Worm (Caenorhabditis elegans): ENCODE data around the gene C29E4.11.
"Not testable (repeated sequence)": the region's sequence is repeated elsewhere in the genome, so short reads cannot be mapped to it uniquely, and the experiment has no call there.

The C29E4.11 gene

ce11 chrIII:7978289-7978688 lies 20.4 kb upstream of the C29E4.11 start:
- TF ChIP-seq med-1 (GFP tag; optimal IDR thresholded peaks at IDR 0.05; ENCODE audit: insufficient read depth) (no peak), flt-1 (GFP tag; IDR thresholded peaks at IDR 0.05) (no peak), ztf-23 (GFP tag; IDR thresholded peaks at IDR 0.05) (no peak), T22C8.4 (GFP tag; IDR thresholded peaks at IDR 0.05) (no peak), ztf-29 (GFP tag; IDR thresholded peaks at IDR 0.05) (no peak), cog-1 (tag; optimal IDR thresholded peaks at IDR 0.05) (no peak)

- no peak for TF ChIP-seq flt-1 (GFP tag; IDR thresholded peaks at IDR 0.05)
- no peak for TF ChIP-seq tab-1 (GFP tag; IDR thresholded peaks at IDR 0.05)
- TF ChIP-seq ztf-29 (GFP tag; IDR thresholded peaks at IDR 0.05): no peak
Measured at ce11 chrIII:7977777-7978176, 19.9 kb upstream of the C29E4.11 start, which contains the start of gene C06G4.4. Gene C06G4.4, minus strand, starts transcription at chrIII:7977812.

ce11 chrIII:7977224-7977623 lies 19.3 kb upstream of the C29E4.11 start:
- TF ChIP-seq ztf-23 (GFP tag; IDR thresholded peaks at IDR 0.05) (no peak), tab-1 (GFP tag; IDR thresholded peaks at IDR 0.05) (no peak)

ce11 chrIII:7973968-7974607 lies 16.2 kb upstream of the C29E4.11 start:
- no peak for TF ChIP-seq klf-2 (GFP tag; conservative IDR thresholded peaks at IDR 0.05)

- peak; percentile 1 for TF ChIP-seq cog-1 (tag; optimal IDR thresholded peaks at IDR 0.05)
- TF ChIP-seq ztf-23 (GFP tag; IDR thresholded peaks at IDR 0.05): no peak
Measured at ce11 chrIII:7973201-7973767, 15.4 kb upstream of the C29E4.11 start, which contains the start of the genes eef-1B.1 and aco-2. Gene eef-1B.1, minus strand, starts transcription at chrIII:7973386. Gene aco-2, plus strand, starts transcription at chrIII:7973717.

DNA sequence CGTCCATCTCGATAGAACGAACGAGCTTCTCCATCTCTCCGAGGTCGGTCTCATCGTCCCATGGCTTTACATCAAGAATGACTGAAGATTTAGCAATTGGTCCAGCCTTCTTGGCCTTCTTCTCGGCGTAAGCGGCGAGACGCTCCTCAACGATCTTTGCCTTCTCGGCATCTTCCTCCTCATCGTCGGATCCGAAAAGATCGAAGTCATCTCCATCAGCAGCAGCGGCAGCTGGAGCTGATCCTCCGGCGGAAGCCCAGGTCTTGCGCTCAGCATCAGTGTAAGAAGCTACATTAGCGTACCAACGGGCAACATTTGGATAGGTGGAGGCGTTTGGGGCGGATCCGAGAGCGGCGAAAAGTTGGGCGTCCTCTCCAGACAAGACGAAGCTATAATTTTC lies 14.8 kb upstream of the C29E4.11 start:
- TF ChIP-seq tab-1 (GFP tag; IDR thresholded peaks at IDR 0.05): no peak
- no peak for TF ChIP-seq ztf-23 (GFP tag; IDR thresholded peaks at IDR 0.05)

ce11 chrIII:7972061-7972460 lies 14.1 kb upstream of the C29E4.11 start, which contains the start of gene F54H12.5:
Gene F54H12.5, minus strand, starts transcription at chrIII:7972161.
- TF ChIP-seq T22C8.4 (GFP tag; IDR thresholded peaks at IDR 0.05): no peak
- no peak for TF ChIP-seq klf-2 (GFP tag; conservative IDR thresholded peaks at IDR 0.05)
- no peak for TF ChIP-seq ztf-23 (GFP tag; IDR thresholded peaks at IDR 0.05)
- no peak for TF ChIP-seq ztf-29 (GFP tag; IDR thresholded peaks at IDR 0.05)
- TF ChIP-seq flt-1 (GFP tag; IDR thresholded peaks at IDR 0.05): no peak
- TF ChIP-seq med-1 (GFP tag; optimal IDR thresholded peaks at IDR 0.05; ENCODE audit: insufficient read depth): no peak
- TF ChIP-seq ref-1 (GFP tag; conservative IDR thresholded peaks at IDR 0.05): no peak
- no peak for TF ChIP-seq cog-1 (tag; optimal IDR thresholded peaks at IDR 0.05)
- TF ChIP-seq tab-1 (GFP tag; IDR thresholded peaks at IDR 0.05): no peak

DNA sequence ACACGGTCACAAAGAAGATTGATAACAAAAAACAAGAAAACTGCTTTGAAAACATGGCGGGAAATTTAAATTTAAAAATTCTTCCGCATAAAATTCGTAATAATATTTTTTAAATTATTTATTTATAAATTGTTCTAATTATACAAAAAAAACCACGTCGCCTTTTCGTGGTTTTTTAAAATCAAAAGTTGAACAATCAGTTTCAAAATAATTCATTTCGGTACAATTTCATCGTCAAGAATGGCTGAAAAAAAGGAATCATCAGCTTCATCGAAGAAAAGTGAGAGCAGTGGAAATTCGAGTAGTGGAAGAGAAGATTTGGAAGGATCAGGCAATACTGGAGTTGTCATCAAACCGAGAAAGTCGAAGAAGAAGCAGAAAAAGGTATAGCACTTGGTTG lies 11.2 kb upstream of the C29E4.11 start, which contains the start of the genes F54H12.8 and F54H12.7:
TSS of gene F54H12.8 (minus strand) at position 101 of the 400 bp plus-strand sequence.
TSS of gene F54H12.7 (plus strand) at position 229 of the 400 bp plus-strand sequence.
- TF ChIP-seq tab-1 (GFP tag; IDR thresholded peaks at IDR 0.05) (no peak), ztf-23 (GFP tag; IDR thresholded peaks at IDR 0.05) (no peak), med-1 (GFP tag; optimal IDR thresholded peaks at IDR 0.05; ENCODE audit: insufficient read depth) (no peak), klf-2 (GFP tag; conservative IDR thresholded peaks at IDR 0.05) (no peak), ref-1 (GFP tag; conservative IDR thresholded peaks at IDR 0.05) (no peak), flt-1 (GFP tag; IDR thresholded peaks at IDR 0.05) (no peak), ztf-29 (GFP tag; IDR thresholded peaks at IDR 0.05) (no peak), T22C8.4 (GFP tag; IDR thresholded peaks at IDR 0.05) (no peak), cog-1 (tag; optimal IDR thresholded peaks at IDR 0.05) (no peak)

ce11 chrIII:7965946-7966692 lies 8.2 kb upstream of the C29E4.11 start:
- 0 out of 2 replicates have a peak, but pooled peaks have one; percentile 53 for TF ChIP-seq flt-1 (GFP tag; IDR thresholded peaks at IDR 0.05)

ce11 chrIII:7964281-7964680 lies 6.4 kb upstream of the C29E4.11 start, which contains the start of gene F54H12.2:
Gene F54H12.2, plus strand, starts transcription at chrIII:7964581.
- TF ChIP-seq cog-1 (tag; optimal IDR thresholded peaks at IDR 0.05); ref-1 (GFP tag; conservative IDR thresholded peaks at IDR 0.05); ztf-23 (GFP tag; IDR thresholded peaks at IDR 0.05): not testable (repeated sequence)

ce11 chrIII:7962641-7963040 lies 4.7 kb upstream of the C29E4.11 start, which contains the start of gene F54H12.4:
Gene F54H12.4, minus strand, starts transcription at chrIII:7962741.
- not testable (repeated sequence) for TF ChIP-seq flt-1 (GFP tag; IDR thresholded peaks at IDR 0.05); tab-1 (GFP tag; IDR thresholded peaks at IDR 0.05); cog-1 (tag; optimal IDR thresholded peaks at IDR 0.05)
